Fruit fly (Drosophila melanogaster): Measurements from ENCODE around the gene CG5177.
A peak's percentile ranks its signal among the peaks of the same experiment; 100 is the strongest.

The CG5177 gene

DNA sequence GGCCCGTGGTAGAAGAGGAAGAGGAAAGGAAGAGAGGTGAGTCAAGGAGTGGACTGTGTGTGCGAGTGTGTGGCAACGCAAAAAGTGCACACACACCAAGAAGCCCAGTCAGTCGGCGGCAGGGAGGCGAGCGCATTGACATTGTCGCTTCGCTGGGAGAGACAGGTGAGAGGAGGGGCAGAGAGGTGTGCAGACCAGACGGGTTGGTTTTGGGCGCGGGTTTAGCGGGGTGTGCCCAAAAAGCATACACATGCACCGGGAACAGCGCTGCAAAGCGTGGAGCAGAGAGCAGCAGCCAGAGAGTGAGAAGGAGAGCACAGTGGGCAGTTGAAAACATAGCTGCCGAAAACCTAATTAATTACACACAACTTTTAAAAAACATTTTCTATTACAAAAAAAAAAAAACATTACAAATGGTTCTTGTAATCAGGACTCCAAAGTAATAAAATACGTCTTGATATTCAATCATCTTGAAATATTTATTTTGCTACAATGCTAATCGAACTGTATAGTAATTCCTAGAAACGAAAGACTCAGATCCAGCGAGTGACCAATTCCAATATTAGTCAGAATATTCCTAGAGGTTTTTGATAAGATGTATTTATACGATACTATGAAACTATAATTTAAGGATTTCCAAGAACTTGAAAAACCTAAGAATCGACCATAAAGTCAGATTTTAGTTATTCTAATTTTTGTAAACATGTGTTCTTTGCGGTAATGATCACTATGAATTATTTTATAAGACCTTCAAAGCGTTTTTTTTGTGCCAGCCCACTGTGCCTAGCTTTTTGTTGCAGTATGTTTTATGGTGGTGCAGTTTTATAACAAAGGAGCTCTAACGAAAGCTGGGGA, 17.6 kb downstream of the CG5177 start (continued):
- no peak for TF ChIP-seq exex (tag; optimal IDR thresholded peaks at IDR 0.05)
- TF ChIP-seq Oli (tag; optimal IDR thresholded peaks at IDR 0.05), result no peak
- no peak for TF ChIP-seq CG6683 (GFP tag; optimal IDR thresholded peaks at IDR 0.05)
- peak; percentile 34 for TF ChIP-seq CG18262 (tag; optimal IDR thresholded peaks at IDR 0.05)
- no peak for TF ChIP-seq gcm (GFP tag; optimal IDR thresholded peaks at IDR 0.05)
- no peak for TF ChIP-seq CG8924 (tag; optimal IDR thresholded peaks at IDR 0.05)
- no peak for TF ChIP-seq Aef1 (GFP tag; IDR thresholded peaks at IDR 0.05)
- no peak for TF ChIP-seq Spps (tag; optimal IDR thresholded peaks at IDR 0.05)
- TF ChIP-seq CG8290 (GFP tag; optimal IDR thresholded peaks at IDR 0.05), result no peak
- TF ChIP-seq CG8290 (tag; optimal IDR thresholded peaks at IDR 0.05), result no peak
- TF ChIP-seq Dbx (GFP tag; IDR thresholded peaks at IDR 0.05), result no peak
- TF ChIP-seq CG2712 (tag; optimal IDR thresholded peaks at IDR 0.05), result peak; percentile 22
- TF ChIP-seq Ravus (GFP tag; IDR thresholded peaks at IDR 0.05), result no peak
- TF ChIP-seq Trl (optimal IDR thresholded peaks at IDR 0.05), result peak in 1 of 2 experiments; percentile 47
- no peak for TF ChIP-seq Trl (GFP tag; optimal IDR thresholded peaks at IDR 0.05)
- TF ChIP-seq ems (GFP tag; optimal IDR thresholded peaks at IDR 0.05), result no peak
- no peak for TF ChIP-seq vfl (GFP tag; optimal IDR thresholded peaks at IDR 0.05)
- TF ChIP-seq Bgb (GFP tag; IDR thresholded peaks at IDR 0.05; ENCODE audit: partially characterized antibody), result no peak
- TF ChIP-seq CG3163 (GFP tag; optimal IDR thresholded peaks at IDR 0.05), result no peak
- no peak for TF ChIP-seq CG18011 (GFP tag; optimal IDR thresholded peaks at IDR 0.05)
- TF ChIP-seq Nf-YC (tag; optimal IDR thresholded peaks at IDR 0.05), result no peak
- peak; percentile 15 for TF ChIP-seq CG10979 (tag; optimal IDR thresholded peaks at IDR 0.05)

DNA sequence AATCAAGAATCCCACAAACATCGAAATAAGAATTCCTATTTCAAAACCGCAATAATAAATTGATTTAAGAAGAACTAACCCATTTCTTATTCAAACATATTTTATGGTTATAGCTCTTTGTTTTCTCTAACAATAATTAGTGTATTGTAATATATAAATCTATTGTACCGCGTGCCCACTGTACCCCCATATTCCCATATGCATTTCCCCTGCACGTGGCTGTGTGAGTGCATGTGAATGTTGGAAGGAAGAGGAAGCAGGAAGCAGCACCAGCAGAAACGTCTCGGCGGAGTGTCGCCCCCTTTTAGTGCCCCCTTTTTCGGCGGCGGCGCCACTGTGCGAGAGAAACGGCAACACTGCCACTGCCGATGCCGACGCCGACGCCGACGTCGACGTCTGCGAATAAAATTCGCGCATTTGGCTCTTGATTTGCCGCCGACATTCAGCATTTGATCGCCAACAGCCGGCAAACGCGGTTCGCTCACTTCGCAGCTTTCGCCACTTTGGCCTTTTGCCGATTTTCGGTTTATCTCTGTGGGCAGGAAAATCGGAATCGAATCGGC, 18.4 kb downstream of the CG5177 start:
- no peak for TF ChIP-seq CG3407 (GFP tag; optimal IDR thresholded peaks at IDR 0.05)
- TF ChIP-seq ab (GFP tag; optimal IDR thresholded peaks at IDR 0.05), result no peak
- peak; percentile 77; the same call in 2 of the 3 replicates for TF ChIP-seq CG11456 (GFP tag; IDR thresholded peaks at IDR 0.05)
- TF ChIP-seq bowl (GFP tag; IDR thresholded peaks at IDR 0.05), result no peak
- TF ChIP-seq CG10366 (GFP tag; IDR thresholded peaks at IDR 0.05), result peak; percentile 12; the same call in 1 of the 2 replicates
- TF ChIP-seq CG18476 (GFP tag; optimal IDR thresholded peaks at IDR 0.05), result no peak
- TF ChIP-seq Hr3 (GFP tag; optimal IDR thresholded peaks at IDR 0.05), result no peak
- no peak for TF ChIP-seq CG7357 (GFP tag; IDR thresholded peaks at IDR 0.05)
- TF ChIP-seq Tbp (GFP tag; optimal IDR thresholded peaks at IDR 0.05), result no peak
- TF ChIP-seq CG6272 (GFP tag; IDR thresholded peaks at IDR 0.05), result no peak; the same call in 1 of the 2 replicates
- TF ChIP-seq CG7987 (GFP tag; optimal IDR thresholded peaks at IDR 0.05), result peak; percentile 44
- peak; percentile 17 for TF ChIP-seq Camta (GFP tag; optimal IDR thresholded peaks at IDR 0.05)
- TF ChIP-seq ac (GFP tag; optimal IDR thresholded peaks at IDR 0.05), result no peak
- no peak for TF ChIP-seq Hr51 (GFP tag; optimal IDR thresholded peaks at IDR 0.05)
- no peak for TF ChIP-seq fd3F (GFP tag; optimal IDR thresholded peaks at IDR 0.05)
- TF ChIP-seq CG8478 (optimal IDR thresholded peaks at IDR 0.05), result no peak
- TF ChIP-seq CG13123 (GFP tag; optimal IDR thresholded peaks at IDR 0.05), result no peak
- no peak for TF ChIP-seq CG3065 (GFP tag; optimal IDR thresholded peaks at IDR 0.05)
- TF ChIP-seq ro (GFP tag; IDR thresholded peaks at IDR 0.05), result no peak
- TF ChIP-seq Mrtf (GFP tag; IDR thresholded peaks at IDR 0.05), result no peak
- 0 out of 2 replicates have a peak, but pooled peaks have one; percentile 26 for TF ChIP-seq Atf6 (GFP tag; IDR thresholded peaks at IDR 0.05)
- TF ChIP-seq chinmo (GFP tag; IDR thresholded peaks at IDR 0.05; ENCODE audit: partially characterized antibody), result no peak
- TF ChIP-seq insv (GFP tag; optimal IDR thresholded peaks at IDR 0.05), result no peak
- no peak for TF ChIP-seq eve (GFP tag; optimal IDR thresholded peaks at IDR 0.05)
- no peak for TF ChIP-seq Dll (GFP tag; IDR thresholded peaks at IDR 0.05; ENCODE audit: partially characterized antibody)
- TF ChIP-seq pb (GFP tag; optimal IDR thresholded peaks at IDR 0.05), result no peak
- no peak for TF ChIP-seq Poxn (GFP tag; IDR thresholded peaks at IDR 0.05)
- TF ChIP-seq otp (GFP tag; IDR thresholded peaks at IDR 0.05), result no peak; the same call in 2 of the 3 replicates
- 0 out of 2 replicates have a peak, but pooled peaks have one; percentile 10 for TF ChIP-seq Dref (GFP tag; IDR thresholded peaks at IDR 0.05)

Data from whole organism, embryonic.